Worm (Caenorhabditis elegans): ENCODE results near the gene gstk-1.

ce11 chrII:9614728-9615127, 41.8 kb upstream of the gstk-1 start, which contains the start of gene hlh-6:
- no peak for TF ChIP-seq lsy-12 (tag; optimal IDR thresholded peaks at IDR 0.05)
- TF ChIP-seq ceh-16 (tag; optimal IDR thresholded peaks at IDR 0.05) = no peak
- no peak for TF ChIP-seq egl-27 (tag; optimal IDR thresholded peaks at IDR 0.05)
- no peak for TF ChIP-seq snpc-4 (tag; optimal IDR thresholded peaks at IDR 0.05)
- TF ChIP-seq skn-1 (tag; optimal IDR thresholded peaks at IDR 0.05) = no peak
- TF ChIP-seq pha-4 (tag; optimal IDR thresholded peaks at IDR 0.05) = no peak
- no peak for TF ChIP-seq mdl-1 (tag; optimal IDR thresholded peaks at IDR 0.05)
- no peak for TF ChIP-seq nhr-237 (tag; optimal IDR thresholded peaks at IDR 0.05)
- TF ChIP-seq ceh-9 (tag; optimal IDR thresholded peaks at IDR 0.05) = no peak
- no peak for TF ChIP-seq ZK546.5 (tag; optimal IDR thresholded peaks at IDR 0.05)
- no peak for TF ChIP-seq zag-1 (tag; optimal IDR thresholded peaks at IDR 0.05)
- no peak for TF ChIP-seq R02D3.7 (tag; optimal IDR thresholded peaks at IDR 0.05)
- TF ChIP-seq nhr-28 (tag; optimal IDR thresholded peaks at IDR 0.05) = no peak
- no peak for TF ChIP-seq tbx-2 (tag; optimal IDR thresholded peaks at IDR 0.05)

Measured in whole organism, L3 larva.